Worm (Caenorhabditis elegans) whole organism, young adult: ENCODE measurements around the gene C15C8.5.

Experiments used
- B0261.1 ChIP-seq: sonication (generic microtip); optimal IDR thresholded peaks from 2 replicates; lab custom pipeline; 2016; ENCODE audit warnings: mild to moderate bottlenecking, missing genetic modification characterization, moderate library complexity, missing compliant biosample characterization
- F37B4.10 ChIP-seq: fragments of 200-800 bp; sonication (Bioruptor generic); IDR thresholded peaks from 2 replicates; pipeline ENCODE4 v1.3.6; 2022; ENCODE audit warnings: missing genetic modification characterization, missing compliant biosample characterization
- F52B5.7 ChIP-seq: sonication (generic microtip); optimal IDR thresholded peaks from 2 replicates; lab custom pipeline; 2016; ENCODE audit warnings: mild to moderate bottlenecking, missing genetic modification characterization, missing compliant biosample characterization
- F57C9.4 ChIP-seq: sonication (generic microtip); optimal IDR thresholded peaks from 2 replicates; lab custom pipeline; 2017; ENCODE audit warnings: mild to moderate bottlenecking, missing genetic modification characterization, missing compliant biosample characterization
- K11D2.4 ChIP-seq: fragments of 200-800 bp; sonication (Bioruptor generic); IDR thresholded peaks from 2 replicates; pipeline ENCODE4 v1.3.6; 2022; ENCODE audit warnings: missing genetic modification reagents, missing genetic modification characterization, missing compliant biosample characterization
- T07F8.4 ChIP-seq: sonication (generic microtip); optimal IDR thresholded peaks from 2 replicates; lab custom pipeline; 2016; ENCODE audit warnings: mild to moderate bottlenecking, missing genetic modification characterization, moderate library complexity, missing compliant biosample characterization
- aptf-3 ChIP-seq: fragments of 200-800 bp; sonication (Bioruptor generic); IDR thresholded peaks from 2 replicates; pipeline ENCODE4 v1.3.6; 2022; ENCODE audit warnings: missing genetic modification characterization, missing compliant biosample characterization
- attf-3 ChIP-seq: fragments of 200-800 bp; sonication (Bioruptor generic); conservative IDR thresholded peaks from 2 replicates; pipeline ENCODE4 v1.3.6; 2022; ENCODE audit warnings: missing genetic modification reagents, missing genetic modification characterization, missing compliant biosample characterization
- cebp-2 ChIP-seq: fragments of 200-800 bp; sonication (Bioruptor generic); IDR thresholded peaks from 2 replicates; pipeline ENCODE4 v1.3.6; 2022; ENCODE audit warnings: missing genetic modification characterization, missing compliant biosample characterization
- ceh-91 ChIP-seq: fragments of 200-800 bp; sonication (Bioruptor generic); IDR thresholded peaks from 2 replicates; pipeline ENCODE4 v1.3.6; 2022; ENCODE audit warnings: missing genetic modification reagents, missing genetic modification characterization, missing compliant biosample characterization
- chd-7 ChIP-seq: sonication (generic microtip); optimal IDR thresholded peaks from 2 replicates; lab custom pipeline; 2016; ENCODE audit warnings: mild to moderate bottlenecking, missing genetic modification characterization, moderate library complexity, missing compliant biosample characterization
- dpl-1 ChIP-seq: fragments of 150-350 bp; optimal IDR thresholded peaks from 2 replicates; lab custom pipeline; 2014; ENCODE audit warnings: missing biosample characterization, missing genetic modification reagents, missing genetic modification characterization
- egl-18 ChIP-seq: fragments of 200-800 bp; sonication (Bioruptor generic); IDR thresholded peaks from 2 replicates; pipeline ENCODE4 v1.3.6; 2022; ENCODE audit warnings: missing genetic modification reagents, missing genetic modification characterization, missing compliant biosample characterization
- egl-44 ChIP-seq: fragments of 200-800 bp; sonication (Bioruptor generic); IDR thresholded peaks from 2 replicates; pipeline ENCODE4 v1.3.6; 2022; ENCODE audit warnings: missing genetic modification reagents, missing genetic modification characterization, missing compliant biosample characterization
- ets-4 ChIP-seq: fragments of 200-800 bp; sonication (Bioruptor generic); optimal IDR thresholded peaks from 2 replicates; lab custom pipeline; 2018; ENCODE audit warnings: mild to moderate bottlenecking, missing genetic modification characterization, missing compliant biosample characterization
- him-1 ChIP-seq: sonication (generic microtip); optimal IDR thresholded peaks from 2 replicates; lab custom pipeline; 2016; ENCODE audit warnings: missing genotype, missing genetic modification reagents, missing genetic modification characterization, missing compliant biosample characterization
- lin-26 ChIP-seq: fragments of 200-800 bp; sonication (Bioruptor generic); IDR thresholded peaks from 2 replicates; pipeline ENCODE4 v1.3.6; 2022; ENCODE audit warnings: missing genetic modification reagents, missing genetic modification characterization, missing compliant biosample characterization
- nfya-2 ChIP-seq: fragments of 200-800 bp; sonication (Bioruptor generic); IDR thresholded peaks from 2 replicates; pipeline ENCODE4 v1.3.6; 2022; ENCODE audit warnings: missing genetic modification reagents, missing genetic modification characterization, missing compliant biosample characterization
- nfyb-1 ChIP-seq: fragments of 200-800 bp; sonication (Bioruptor generic); IDR thresholded peaks from 2 replicates; pipeline ENCODE4 v1.3.6; 2022; ENCODE audit warnings: missing genetic modification reagents, missing genetic modification characterization, missing compliant biosample characterization
- nhr-179 ChIP-seq: sonication (generic microtip); optimal IDR thresholded peaks from 2 replicates; lab custom pipeline; 2016; ENCODE audit warnings: mild to moderate bottlenecking, missing genetic modification characterization, missing compliant biosample characterization
- nhr-80 ChIP-seq: sonication (generic microtip); optimal IDR thresholded peaks from 2 replicates; lab custom pipeline; 2016; ENCODE audit warnings: missing genetic modification characterization, missing compliant biosample characterization
- nhr-90 ChIP-seq: sonication (generic microtip); optimal IDR thresholded peaks from 2 replicates; lab custom pipeline; 2016; ENCODE audit warnings: missing genotype, mild to moderate bottlenecking, missing genetic modification characterization, missing compliant biosample characterization
- tbp1 ChIP-seq: fragments of 200-800 bp; sonication (Bioruptor generic); optimal IDR thresholded peaks from 2 replicates; lab custom pipeline; 2018; ENCODE audit warnings: mild to moderate bottlenecking, missing genetic modification characterization, missing compliant biosample characterization
- tlf-1 ChIP-seq: fragments of 200-800 bp; sonication (Bioruptor generic); optimal IDR thresholded peaks from 2 replicates; lab custom pipeline; 2018; ENCODE audit warnings: mild to moderate bottlenecking, missing genetic modification characterization, missing compliant biosample characterization
- zfh-2 ChIP-seq: fragments of 200-800 bp; sonication (Bioruptor generic); conservative IDR thresholded peaks from 2 replicates; pipeline ENCODE4 v1.3.6; 2022; ENCODE audit warnings: missing genetic modification reagents, missing genetic modification characterization, missing compliant biosample characterization
- zim-3 ChIP-seq: sonication (generic microtip); optimal IDR thresholded peaks from 2 replicates; lab custom pipeline; 2017; ENCODE audit warnings: mild to moderate bottlenecking, missing genetic modification characterization, moderate library complexity, missing compliant biosample characterization

C15C8.5 gene

DNA sequence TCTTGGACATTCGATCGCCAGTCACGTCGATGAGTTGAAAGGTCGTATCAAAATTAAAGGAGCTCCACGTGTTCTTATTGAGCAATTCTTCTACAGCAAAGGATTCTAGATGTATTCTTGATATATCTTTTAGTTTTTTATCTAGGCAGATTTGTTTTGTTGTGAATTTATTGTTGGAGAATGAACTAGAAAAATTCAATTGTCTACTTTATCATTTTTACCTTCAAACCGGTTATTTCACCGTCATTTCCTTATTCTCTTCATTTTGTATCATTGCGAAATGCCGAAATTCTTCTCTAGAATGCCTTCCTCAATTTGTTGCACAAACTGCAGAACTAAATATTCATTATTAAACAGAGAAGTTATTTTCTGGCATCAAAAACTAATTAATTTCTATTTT, 18.6 kb upstream of the C15C8.5 start, which contains the start of gene R11D1.10:
TSS of gene R11D1.10 (plus strand) at position 301 of the 400 bp plus-strand sequence.
- TF ChIP-seq zfh-2 (GFP tag; lab: Robert Waterston, UW) (no peak), attf-3 (GFP tag; lab: Robert Waterston, UW) (no peak), F57C9.4 (tag; lab: Kevin White, UChicago) (no peak), nfya-2 (GFP tag; lab: Robert Waterston, UW) (no peak), T07F8.4 (tag; lab: Kevin White, UChicago) (no peak)

DNA sequence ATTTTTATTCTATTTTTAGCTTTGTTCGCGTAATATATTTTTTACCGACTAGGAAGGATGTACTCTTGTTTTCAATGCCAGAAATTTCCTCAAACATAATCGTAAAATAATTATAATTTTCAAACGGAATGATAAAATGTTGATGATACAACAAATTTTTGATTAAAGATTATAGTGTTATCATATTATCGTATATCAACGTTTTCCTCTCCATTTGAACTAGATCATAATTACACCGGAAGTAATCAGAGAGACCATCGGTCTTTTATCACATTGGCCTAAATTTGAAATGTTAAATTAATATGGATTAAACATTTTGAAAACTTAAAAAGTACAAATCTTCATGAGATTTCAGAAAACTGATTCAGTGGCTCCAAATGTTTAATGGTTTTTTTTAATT, 15.1 kb upstream of the C15C8.5 start:
- no peak for TF ChIP-seq ets-4 (GFP tag; lab: Kevin White, UChicago)
- TF ChIP-seq nhr-80, result peak; percentile 5

DNA sequence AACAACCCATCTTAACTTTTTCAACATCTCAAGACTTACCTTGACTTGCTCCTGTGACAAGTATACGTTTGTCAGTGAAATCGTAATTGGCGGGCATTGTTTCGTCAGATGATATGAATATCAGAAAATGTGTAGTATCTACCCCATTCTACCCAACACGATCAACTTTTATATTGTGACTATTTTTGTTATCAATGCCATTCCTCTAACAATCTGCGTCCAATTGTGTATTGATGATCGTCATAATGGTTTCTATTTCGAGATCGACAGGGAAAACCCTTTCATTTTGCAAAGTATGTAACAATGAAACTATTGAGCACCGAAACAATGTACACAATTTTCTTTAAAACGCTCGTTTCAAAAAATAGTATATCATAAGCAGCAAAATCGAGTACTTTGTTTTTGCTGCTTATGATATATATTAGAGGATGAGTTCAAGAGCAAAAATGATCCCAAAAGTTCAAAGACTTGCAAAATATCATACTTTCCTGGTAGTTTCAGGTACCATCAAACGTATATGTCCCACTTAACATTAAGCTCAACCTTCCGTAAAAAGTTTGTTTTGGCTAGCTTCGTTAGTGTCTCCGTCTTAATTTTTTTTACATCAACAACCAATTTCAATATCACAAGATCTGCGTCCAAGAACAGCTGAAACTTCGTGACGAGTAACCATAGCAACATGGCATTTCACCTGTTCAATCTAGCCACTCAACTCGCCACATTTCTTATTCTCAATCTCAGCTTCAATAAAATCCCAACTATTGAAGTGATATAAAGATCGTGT, 14.2 kb upstream of the C15C8.5 start, which contains the start of the genes dhs-21 and xbx-9:
TSS of gene dhs-21 (minus strand) at position 181 of the 784 bp plus-strand sequence.
TSS of gene xbx-9 (plus strand) at position 734 of the 784 bp plus-strand sequence.
- TF ChIP-seq B0261.1 (tag; lab: Kevin White, UChicago) (no peak), egl-18 (GFP tag; lab: Robert Waterston, UW) (no peak), F37B4.10 (no peak), nhr-80 (peak; percentile 70), nhr-179 (no peak), tbp1 (GFP tag; lab: Kevin White, UChicago) (no peak)

DNA sequence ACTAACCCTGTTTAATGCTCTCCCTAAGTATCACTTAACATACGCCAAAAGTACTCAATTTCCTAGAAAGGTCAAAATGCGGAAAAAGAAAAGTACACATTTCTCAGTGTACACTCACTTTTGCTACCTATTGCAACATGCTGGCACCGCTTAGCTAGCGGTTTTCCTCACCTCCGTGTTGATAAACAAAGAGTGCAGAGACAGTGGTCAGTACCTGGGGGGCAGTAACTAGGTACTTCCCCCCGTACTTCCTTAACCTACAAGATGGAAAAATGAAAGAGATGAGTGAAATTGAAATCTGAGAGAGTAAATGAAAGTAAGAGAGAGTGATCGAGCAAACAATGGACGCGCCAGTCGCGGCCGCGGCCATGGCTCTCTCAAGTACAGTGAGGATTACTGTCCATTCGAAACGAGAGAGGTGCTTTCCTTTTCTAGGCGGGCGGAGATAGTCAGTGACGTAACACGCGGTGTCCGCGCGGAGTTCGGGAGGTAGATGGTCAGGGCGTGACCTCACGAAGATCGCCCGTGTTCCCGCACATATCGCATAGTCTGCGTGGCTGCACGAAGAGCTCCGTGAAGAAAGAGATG, 11.5 kb upstream of the C15C8.5 start, which contains the start of gene cky-1:
TSS of gene cky-1 (plus strand) at position 538 of the 588 bp plus-strand sequence.
- TF ChIP-seq tlf-1 (GFP tag; lab: Kevin White, UChicago), result no peak
- TF ChIP-seq him-1, result no peak
- no peak for TF ChIP-seq T07F8.4 (tag; lab: Kevin White, UChicago)
- TF ChIP-seq dpl-1, result no peak

DNA sequence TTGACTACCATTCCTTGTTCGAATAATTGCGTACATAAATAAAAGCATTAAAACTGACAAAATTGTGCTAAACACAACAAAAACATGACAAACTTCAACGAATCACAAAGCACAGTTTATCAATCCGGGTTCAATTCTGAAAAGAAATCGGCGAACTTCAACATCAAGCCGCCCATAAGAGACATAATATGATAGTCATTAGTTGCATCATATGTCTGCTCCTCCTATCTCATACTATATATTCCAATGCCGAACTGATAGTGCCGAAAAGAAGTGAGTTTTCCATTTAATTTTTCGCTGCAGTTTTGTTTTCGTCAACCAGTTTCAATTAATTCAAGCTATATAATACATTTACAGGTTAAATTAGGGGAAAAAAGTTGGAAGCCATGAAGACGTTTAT, 6.1 kb upstream of the C15C8.5 start, which contains the start of gene hrg-7:
TSS of gene hrg-7 (plus strand) at position 358 of the 400 bp plus-strand sequence.
- no peak for TF ChIP-seq aptf-3
- no peak for TF ChIP-seq K11D2.4
- no peak for TF ChIP-seq zim-3 (tag; lab: Kevin White, UChicago)
- peak; percentile 94 for TF ChIP-seq nhr-80

DNA sequence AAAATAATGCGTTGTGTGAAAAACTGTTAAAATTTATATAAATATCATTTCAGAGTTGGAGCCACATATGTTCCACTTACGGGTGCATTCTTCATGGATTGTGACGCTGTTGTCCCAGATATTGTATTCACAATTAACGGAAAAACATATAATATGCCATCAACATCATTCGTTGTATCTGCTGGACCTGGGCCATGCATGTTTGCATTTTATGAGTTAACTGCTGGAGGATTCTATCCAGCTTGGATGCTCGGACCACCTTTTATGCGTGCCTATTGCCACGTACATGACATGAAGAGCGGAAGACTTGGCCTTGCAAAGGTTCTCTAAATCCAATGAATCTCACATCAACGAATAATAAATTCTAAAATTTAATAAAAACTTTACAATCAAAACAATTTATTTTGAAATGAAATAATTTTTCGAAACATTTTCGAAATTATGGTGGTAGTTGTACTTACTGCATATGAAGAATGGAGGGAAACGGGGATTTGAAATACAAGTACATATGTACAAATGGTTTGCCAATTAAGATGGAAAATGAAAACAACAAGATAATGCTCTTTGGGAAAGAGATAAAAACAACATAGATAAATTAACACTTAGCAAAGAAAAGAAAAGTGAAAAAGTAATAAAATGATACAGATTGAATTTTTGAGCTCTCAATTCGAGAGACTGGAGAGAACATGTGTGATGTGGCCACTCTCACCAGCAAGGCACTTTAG, 3.9 kb upstream of the C15C8.5 start:
- TF ChIP-seq egl-44 (GFP tag; lab: Robert Waterston, UW) (no peak), nhr-80 (peak; percentile 41), ceh-91 (no peak), nfyb-1 (0 out of 2 replicates have a peak, but pooled peaks have one; percentile 17), cebp-2 (0 out of 2 replicates have a peak, but pooled peaks have one; percentile 19), chd-7 (tag; lab: Kevin White, UChicago) (peak; percentile 11), nhr-179 (no peak), F52B5.7 (tag; lab: Kevin White, UChicago) (peak; percentile 55), nhr-90 (tag; lab: Kevin White, UChicago) (peak; percentile 38), lin-26 (GFP tag; lab: Robert Waterston, UW) (no peak)
- TF ChIP-seq, all 124 proteins: peak for 6
